Fruit fly (Drosophila melanogaster) S2 (cell line): ENCODE data around the gene ssp3.

Source experiments
- CG8478 ChIP-seq: fragments of >200 bp; optimal IDR thresholded peaks from 2 replicates; lab custom pipeline; 2018
- CTCF ChIP-seq, 2 experiments: fragments of >200 bp; optimal IDR thresholded peaks; 2 replicates each; lab custom pipeline; 2018

dm6 chr2L:18944175-18945012 is 634 bp upstream of the ssp3 start:
- no peak for TF ChIP-seq CG8478
- TF ChIP-seq CTCF (optimal IDR thresholded peaks at IDR 0.05; lab: Kevin White, UChicago): no peak
